Fruit fly (Drosophila melanogaster) whole organism, embryonic: ENCODE results near the gene CG34425.

Source experiments
- Adf1 ChIP-seq: fragments of 200-800 bp; sonication (Bioruptor generic); IDR thresholded peaks from 2 replicates; pipeline ENCODE4 v1.3.6; 2022; ENCODE audit warnings: missing biosample characterization, missing genetic modification characterization
- CG10979 ChIP-seq: fragments of 200-800 bp; sonication (Bioruptor generic); optimal IDR thresholded peaks from 2 replicates; lab custom pipeline; 2018; ENCODE audit warnings: missing biosample characterization, mild to moderate bottlenecking, missing genetic modification characterization, moderate library complexity
- CG9609 ChIP-seq: fragments of 200-800 bp; sonication (Bioruptor generic); optimal IDR thresholded peaks from 3 replicates; lab custom pipeline; 2016; ENCODE audit warnings: missing biosample characterization, missing genetic modification characterization
- Dad ChIP-seq: fragments of 200-800 bp; sonication (Bioruptor generic); optimal IDR thresholded peaks from 3 replicates; lab custom pipeline; 2016; ENCODE audit warnings: missing biosample characterization, missing genetic modification characterization
- Dfd ChIP-seq, 2 experiments: fragments of >200 bp; optimal IDR thresholded peaks; 2 replicates each; lab custom pipeline; 2017; ENCODE audit warnings: missing biosample characterization in 2 of 2, missing genetic modification characterization in 2 of 2
- bbx ChIP-seq: fragments of 200-800 bp; sonication (Bioruptor generic); IDR thresholded peaks from 2 replicates; pipeline ENCODE4 v1.3.6; 2022; ENCODE audit warnings: missing biosample characterization, missing genetic modification characterization; ENCODE audit not compliant: partially characterized antibody

- TF ChIP-seq CG9609 = no peak
- TF ChIP-seq Dfd (GFP tag; optimal IDR thresholded peaks at IDR 0.05; lab: Kevin White, UChicago) = no peak
- no peak for TF ChIP-seq bbx (GFP tag; lab: Robert Waterston, UW)
- TF ChIP-seq Adf1 (GFP tag; lab: Robert Waterston, UW) = no peak
- TF ChIP-seq Dad (GFP tag; lab: Kevin White, UChicago) = no peak
- TF ChIP-seq CG10979 = no peak
Measured at dm6 chr3R:4542614-4543191, 36.5 kb upstream of the CG34425 start.
